Fruit fly (Drosophila melanogaster) whole organism, adult: ENCODE results near the gene GstD3.

Experiments
- CG11617 ChIP-seq: fragments of 200-800 bp; sonication (Bioruptor generic); optimal IDR thresholded peaks from 2 replicates; lab custom pipeline; 2017; ENCODE audit warnings: mild to moderate bottlenecking, missing biosample characterization, missing genetic modification reagents, missing genetic modification characterization
- CG12768 ChIP-seq: fragments of 200-800 bp; sonication (Bioruptor generic); optimal IDR thresholded peaks from 2 replicates; lab custom pipeline; 2017; ENCODE audit warnings: missing biosample characterization, missing genetic modification characterization, mild to moderate bottlenecking, moderate library complexity, missing genetic modification reagents
- CG14711 ChIP-seq: fragments of 200-800 bp; sonication (Bioruptor generic); optimal IDR thresholded peaks from 2 replicates; lab custom pipeline; 2018; ENCODE audit warnings: missing biosample characterization, mild to moderate bottlenecking, missing genetic modification characterization, moderate library complexity
- CG5204 ChIP-seq: fragments of 200-800 bp; sonication (Bioruptor generic); optimal IDR thresholded peaks from 2 replicates; lab custom pipeline; 2016; ENCODE audit warnings: missing biosample characterization, missing genetic modification characterization
- CG7101 ChIP-seq: fragments of 200-800 bp; sonication (Bioruptor generic); optimal IDR thresholded peaks from 2 replicates; lab custom pipeline; 2018; ENCODE audit warnings: missing biosample characterization, mild to moderate bottlenecking, missing genetic modification characterization, moderate library complexity
- bab1 ChIP-seq: fragments of 200-800 bp; sonication (Bioruptor generic); optimal IDR thresholded peaks from 3 replicates; lab custom pipeline; 2019; ENCODE audit warnings: missing biosample characterization, mild to moderate bottlenecking, missing genetic modification characterization, moderate library complexity
- cic ChIP-seq: fragments of 200-800 bp; sonication (Bioruptor generic); optimal IDR thresholded peaks from 2 replicates; lab custom pipeline; 2017; ENCODE audit warnings: missing biosample characterization, mild to moderate bottlenecking, missing genetic modification characterization, moderate library complexity
- cnc ChIP-seq, 2 experiments: fragments of >200 bp; optimal IDR thresholded peaks; 2 replicates each; lab custom pipeline; 2017

GstD3 gene

DNA sequence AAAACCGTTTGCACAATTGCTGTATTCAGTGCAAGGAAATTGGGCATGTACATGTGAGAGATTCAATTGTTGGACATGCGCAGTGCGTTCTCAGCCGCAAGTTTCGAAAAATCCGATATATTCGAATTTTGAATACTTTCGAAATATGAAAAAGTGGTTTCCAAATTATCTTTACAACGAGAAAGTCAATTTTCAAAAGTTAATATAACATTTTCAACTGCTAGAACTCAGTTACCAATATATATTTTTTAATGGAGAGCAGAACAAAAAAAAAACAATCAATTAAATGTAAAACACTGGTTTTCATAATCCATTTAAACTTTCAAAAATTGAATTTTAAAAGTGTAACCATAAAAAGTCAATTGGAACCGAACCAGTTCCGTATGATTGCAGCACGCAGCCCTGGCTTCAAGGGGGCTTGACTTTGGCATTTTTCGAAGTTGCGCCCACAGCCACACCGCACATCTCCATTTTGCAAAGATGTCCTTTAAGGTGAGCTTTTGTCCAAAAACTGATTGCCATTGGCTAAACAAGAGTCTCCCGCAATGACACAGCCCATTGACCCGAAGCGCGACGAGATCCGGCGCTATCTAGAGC, 49.6 kb downstream of the GstD3 start, which contains the start of the genes Scgbeta and CG17202:
Scgbeta (minus strand) TSS at position 51 of the 597 bp plus-strand sequence.
CG17202 (plus strand) TSS at position 390 of the 597 bp plus-strand sequence.
- peak; percentile 18 for TF ChIP-seq CG7101 (tag; lab: Kevin White, UChicago)
- TF ChIP-seq bab1 (GFP tag; lab: Kevin White, UChicago): peak; percentile 10
- TF ChIP-seq cnc (optimal IDR thresholded peaks at IDR 0.05; lab: Kevin White, UChicago): no peak
- TF ChIP-seq cic (GFP tag; lab: Kevin White, UChicago): peak; percentile 22
- TF ChIP-seq CG12768 (GFP tag; lab: Kevin White, UChicago): peak; percentile 35
- TF ChIP-seq CG11617 (GFP tag; lab: Kevin White, UChicago): peak; percentile 13
- no peak for TF ChIP-seq CG5204
- no peak for TF ChIP-seq CG14711
